ENCODE assay signal across 1 fruit fly cellular context in genomic region chr2L:19799940-19800339, dm6.
TF ChIP-seq lines count a peak whose summit lies in the region.

No protein-coding gene starts in this region.

TF ChIP-seq in whole organism, embryonic, 481 proteins besides CTCF, POLR2A, EP300 and RAD21 (continued from another document):
- no peak for TF ChIP-seq CG30020 (tag; optimal IDR thresholded peaks at IDR 0.05; lab: Kevin White, UChicago)
- TF ChIP-seq CG13424 (tag; optimal IDR thresholded peaks at IDR 0.05; lab: Kevin White, UChicago) = peak; percentile 47
- no peak for TF ChIP-seq sens-2 (GFP tag; IDR thresholded peaks at IDR 0.05; lab: Robert Waterston, UW)
- TF ChIP-seq TFAM (GFP tag; optimal IDR thresholded peaks at IDR 0.05; lab: Kevin White, UChicago) = no peak
- no peak for TF ChIP-seq al (GFP tag; IDR thresholded peaks at IDR 0.05; lab: Robert Waterston, UW)
- TF ChIP-seq dmrt99B (tag; optimal IDR thresholded peaks at IDR 0.05; lab: Kevin White, UChicago) = peak; percentile 59
- no peak for TF ChIP-seq pfk (GFP tag; optimal IDR thresholded peaks at IDR 0.05; lab: Kevin White, UChicago)
- TF ChIP-seq CG2202 (tag; optimal IDR thresholded peaks at IDR 0.05; lab: Kevin White, UChicago) = no peak
- TF ChIP-seq YL-1 (GFP tag; optimal IDR thresholded peaks at IDR 0.05; lab: Kevin White, UChicago) = no peak
- TF ChIP-seq CG2712 (tag; optimal IDR thresholded peaks at IDR 0.05; lab: Kevin White, UChicago) = peak; percentile 50
- no peak for TF ChIP-seq z (GFP tag; IDR thresholded peaks at IDR 0.05; lab: Robert Waterston, UW)
- TF ChIP-seq Asciz (GFP tag; optimal IDR thresholded peaks at IDR 0.05; lab: Kevin White, UChicago) = no peak
- TF ChIP-seq sim (GFP tag; IDR thresholded peaks at IDR 0.05; lab: Robert Waterston, UW) = no peak
- TF ChIP-seq salm (tag; optimal IDR thresholded peaks at IDR 0.05; lab: Kevin White, UChicago) = no peak
- TF ChIP-seq gem (tag; optimal IDR thresholded peaks at IDR 0.05; lab: Kevin White, UChicago) = peak; percentile 56
- TF ChIP-seq Max (GFP tag; optimal IDR thresholded peaks at IDR 0.05; lab: Kevin White, UChicago) = no peak
- no peak for TF ChIP-seq CG14860 (GFP tag; IDR thresholded peaks at IDR 0.05; lab: Robert Waterston, UW; ENCODE audit: partially characterized antibody)
- no peak for TF ChIP-seq CG12104 (GFP tag; optimal IDR thresholded peaks at IDR 0.05; lab: Kevin White, UChicago)
- no peak for TF ChIP-seq Aef1 (GFP tag; IDR thresholded peaks at IDR 0.05; lab: Robert Waterston, UW)
- TF ChIP-seq croc (GFP tag; conservative IDR thresholded peaks at IDR 0.05; lab: Robert Waterston, UW) = no peak
- no peak for TF ChIP-seq sug (tag; optimal IDR thresholded peaks at IDR 0.05; lab: Kevin White, UChicago)
- peak; percentile 4 for TF ChIP-seq Xbp1 (GFP tag; optimal IDR thresholded peaks at IDR 0.05; lab: Kevin White, UChicago)
- TF ChIP-seq crol (GFP tag; IDR thresholded peaks at IDR 0.05; lab: Robert Waterston, UW) = no peak
- TF ChIP-seq D19B (GFP tag; optimal IDR thresholded peaks at IDR 0.05; lab: Kevin White, UChicago) = no peak
- TF ChIP-seq h (optimal IDR thresholded peaks at IDR 0.05; lab: Kevin White, UChicago) = no peak
- TF ChIP-seq az2 (GFP tag; optimal IDR thresholded peaks at IDR 0.05; lab: Kevin White, UChicago) = peak; percentile 6
- no peak for TF ChIP-seq oc (tag; optimal IDR thresholded peaks at IDR 0.05; lab: Kevin White, UChicago)
- TF ChIP-seq dysf (GFP tag; IDR thresholded peaks at IDR 0.05; lab: Robert Waterston, UW) = no peak
- no peak for TF ChIP-seq CG4854 (GFP tag; optimal IDR thresholded peaks at IDR 0.05; lab: Kevin White, UChicago)
- peak; percentile 30 for TF ChIP-seq CG7556 (GFP tag; optimal IDR thresholded peaks at IDR 0.05; lab: Kevin White, UChicago)
- TF ChIP-seq CG17568 (GFP tag; optimal IDR thresholded peaks at IDR 0.05; lab: Kevin White, UChicago) = no peak
- no peak for TF ChIP-seq hb (GFP tag; IDR thresholded peaks at IDR 0.05; lab: Robert Waterston, UW; ENCODE audit: partially characterized antibody)
- TF ChIP-seq Hmr (GFP tag; optimal IDR thresholded peaks at IDR 0.05; lab: Kevin White, UChicago) = peak; percentile 2
- TF ChIP-seq nerfin-2 (GFP tag; IDR thresholded peaks at IDR 0.05; lab: Robert Waterston, UW; ENCODE audit: partially characterized antibody) = no peak
- TF ChIP-seq Side (GFP tag; optimal IDR thresholded peaks at IDR 0.05; lab: Kevin White, UChicago) = no peak
- no peak for TF ChIP-seq CG9727 (GFP tag; optimal IDR thresholded peaks at IDR 0.05; lab: Kevin White, UChicago)
- TF ChIP-seq gsb-n (tag; optimal IDR thresholded peaks at IDR 0.05; lab: Kevin White, UChicago) = no peak
- no peak for TF ChIP-seq HmgZ (tag; optimal IDR thresholded peaks at IDR 0.05; lab: Kevin White, UChicago)
- TF ChIP-seq tll (GFP tag; optimal IDR thresholded peaks at IDR 0.05; lab: Kevin White, UChicago) = no peak
- TF ChIP-seq CG15269 (tag; optimal IDR thresholded peaks at IDR 0.05; lab: Kevin White, UChicago) = peak; percentile 29
- peak; percentile 48 for TF ChIP-seq CG1603 (tag; optimal IDR thresholded peaks at IDR 0.05; lab: Kevin White, UChicago)
- no peak for TF ChIP-seq CG12155 (GFP tag; optimal IDR thresholded peaks at IDR 0.05; lab: Kevin White, UChicago)
- no peak for TF ChIP-seq aop (GFP tag; IDR thresholded peaks at IDR 0.05; lab: Robert Waterston, UW)
- no peak for TF ChIP-seq Doc3 (GFP tag; IDR thresholded peaks at IDR 0.05; lab: Robert Waterston, UW; ENCODE audit: partially characterized antibody)
- TF ChIP-seq PHDP (tag; optimal IDR thresholded peaks at IDR 0.05; lab: Kevin White, UChicago) = peak; percentile 21
- TF ChIP-seq Mrtf (GFP tag; IDR thresholded peaks at IDR 0.05; lab: Robert Waterston, UW) = no peak
- TF ChIP-seq prd (optimal IDR thresholded peaks at IDR 0.05; lab: Kevin White, UChicago) = no peak
- peak; percentile 18; the same call in 1 of the 3 replicates for TF ChIP-seq prd (GFP tag; IDR thresholded peaks at IDR 0.05; lab: Robert Waterston, UW)
- TF ChIP-seq CG8281 (tag; optimal IDR thresholded peaks at IDR 0.05; lab: Kevin White, UChicago) = no peak
- TF ChIP-seq Fer1 (GFP tag; optimal IDR thresholded peaks at IDR 0.05; lab: Kevin White, UChicago) = peak; percentile 29
- TF ChIP-seq CG12219 (GFP tag; optimal IDR thresholded peaks at IDR 0.05; lab: Kevin White, UChicago) = peak; percentile 18
- TF ChIP-seq CG9215 (GFP tag; IDR thresholded peaks at IDR 0.05; lab: Robert Waterston, UW) = 0 out of 2 replicates have a peak, but pooled peaks have one; percentile 9
- 0 out of 3 replicates have a peak, but pooled peaks have one; percentile 15 for TF ChIP-seq gce (GFP tag; IDR thresholded peaks at IDR 0.05; lab: Robert Waterston, UW)
- TF ChIP-seq CG5180 (GFP tag; optimal IDR thresholded peaks at IDR 0.05; lab: Kevin White, UChicago) = no peak
- TF ChIP-seq Tbp (GFP tag; optimal IDR thresholded peaks at IDR 0.05; lab: Kevin White, UChicago) = no peak
- 0 out of 2 replicates have a peak, but pooled peaks have one; percentile 15 for TF ChIP-seq onecut (GFP tag; IDR thresholded peaks at IDR 0.05; lab: Robert Waterston, UW)
- TF ChIP-seq crc (GFP tag; optimal IDR thresholded peaks at IDR 0.05; lab: Kevin White, UChicago) = no peak
- TF ChIP-seq Gsc (GFP tag; IDR thresholded peaks at IDR 0.05; lab: Robert Waterston, UW) = no peak
- no peak for TF ChIP-seq unc-4 (GFP tag; IDR thresholded peaks at IDR 0.05; lab: Robert Waterston, UW; ENCODE audit: partially characterized antibody)
- TF ChIP-seq Ptx1 (GFP tag; IDR thresholded peaks at IDR 0.05; lab: Robert Waterston, UW) = 0 out of 2 replicates have a peak, but pooled peaks have one; percentile 21
- TF ChIP-seq CG17612 (GFP tag; IDR thresholded peaks at IDR 0.05; lab: Robert Waterston, UW) = no peak
- TF ChIP-seq CG7839 (tag; optimal IDR thresholded peaks at IDR 0.05; lab: Kevin White, UChicago) = peak; percentile 54
- TF ChIP-seq CG17328 (GFP tag; IDR thresholded peaks at IDR 0.05; lab: Robert Waterston, UW) = no peak
- no peak for TF ChIP-seq HLH4C (GFP tag; IDR thresholded peaks at IDR 0.05; lab: Robert Waterston, UW; ENCODE audit: partially characterized antibody)
- TF ChIP-seq bbx (GFP tag; IDR thresholded peaks at IDR 0.05; lab: Robert Waterston, UW; ENCODE audit: partially characterized antibody) = no peak
- peak; percentile 26 for TF ChIP-seq CG17385 (GFP tag; optimal IDR thresholded peaks at IDR 0.05; lab: Kevin White, UChicago)
- TF ChIP-seq CG13894 (tag; optimal IDR thresholded peaks at IDR 0.05; lab: Kevin White, UChicago) = no peak
- no peak for TF ChIP-seq CG2199 (GFP tag; IDR thresholded peaks at IDR 0.05; lab: Robert Waterston, UW)
- TF ChIP-seq fd3F (GFP tag; optimal IDR thresholded peaks at IDR 0.05; lab: Kevin White, UChicago) = no peak
- no peak for TF ChIP-seq CG1024 (GFP tag; IDR thresholded peaks at IDR 0.05; lab: Robert Waterston, UW)
- no peak for TF ChIP-seq pnt (GFP tag; optimal IDR thresholded peaks at IDR 0.05; lab: Kevin White, UChicago)
- TF ChIP-seq CG7271 (tag; optimal IDR thresholded peaks at IDR 0.05; lab: Kevin White, UChicago) = no peak
- TF ChIP-seq tap (tag; optimal IDR thresholded peaks at IDR 0.05; lab: Kevin White, UChicago) = peak; percentile 3
- no peak for TF ChIP-seq run (tag; optimal IDR thresholded peaks at IDR 0.05; lab: Kevin White, UChicago)
- TF ChIP-seq ro (GFP tag; IDR thresholded peaks at IDR 0.05; lab: Robert Waterston, UW) = no peak
- TF ChIP-seq Fer3 (tag; optimal IDR thresholded peaks at IDR 0.05; lab: Kevin White, UChicago) = peak; percentile 14
- TF ChIP-seq CG8388 (GFP tag; optimal IDR thresholded peaks at IDR 0.05; lab: Kevin White, UChicago) = peak; percentile 33
- no peak for TF ChIP-seq gfzf (GFP tag; optimal IDR thresholded peaks at IDR 0.05; lab: Kevin White, UChicago)
- TF ChIP-seq D (optimal IDR thresholded peaks at IDR 0.05; lab: Kevin White, UChicago) = no peak
- peak; percentile 22 for TF ChIP-seq D (GFP tag; optimal IDR thresholded peaks at IDR 0.05; lab: Kevin White, UChicago)
- TF ChIP-seq lmd (GFP tag; IDR thresholded peaks at IDR 0.05; lab: Robert Waterston, UW) = no peak
- no peak for TF ChIP-seq NC2α (GFP tag; optimal IDR thresholded peaks at IDR 0.05; lab: Kevin White, UChicago)
- TF ChIP-seq CG11695 (GFP tag; IDR thresholded peaks at IDR 0.05; lab: Robert Waterston, UW) = 0 out of 3 replicates have a peak, but pooled peaks have one; percentile 10
- peak; percentile 11 for TF ChIP-seq CG4424 (GFP tag; optimal IDR thresholded peaks at IDR 0.05; lab: Kevin White, UChicago)
- peak in 1 of 2 experiments; percentile 63 for TF ChIP-seq bsh (GFP tag; optimal IDR thresholded peaks at IDR 0.05; lab: Kevin White, UChicago)
- no peak for TF ChIP-seq ap (GFP tag; IDR thresholded peaks at IDR 0.05; lab: Robert Waterston, UW)
- TF ChIP-seq slp2 (GFP tag; optimal IDR thresholded peaks at IDR 0.05; lab: Kevin White, UChicago) = no peak
- TF ChIP-seq tio (GFP tag; optimal IDR thresholded peaks at IDR 0.05; lab: Kevin White, UChicago) = peak; percentile 24
- TF ChIP-seq Hr51 (GFP tag; optimal IDR thresholded peaks at IDR 0.05; lab: Kevin White, UChicago) = peak in 1 of 2 experiments; percentile 32
- no peak for TF ChIP-seq zfh2 (GFP tag; optimal IDR thresholded peaks at IDR 0.05; lab: Kevin White, UChicago)
- peak; percentile 10 for TF ChIP-seq CG30403 (GFP tag; optimal IDR thresholded peaks at IDR 0.05; lab: Kevin White, UChicago)
- TF ChIP-seq ham (GFP tag; IDR thresholded peaks at IDR 0.05; lab: Robert Waterston, UW) = no peak
- peak; percentile 43 for TF ChIP-seq CG10979 (tag; optimal IDR thresholded peaks at IDR 0.05; lab: Kevin White, UChicago)
- no peak for TF ChIP-seq CG6813 (GFP tag; optimal IDR thresholded peaks at IDR 0.05; lab: Kevin White, UChicago)
- TF ChIP-seq nmo (GFP tag; optimal IDR thresholded peaks at IDR 0.05; lab: Kevin White, UChicago) = peak; percentile 14
- peak; percentile 48 for TF ChIP-seq lab (GFP tag; optimal IDR thresholded peaks at IDR 0.05; lab: Kevin White, UChicago)
- TF ChIP-seq cg (GFP tag; optimal IDR thresholded peaks at IDR 0.05; lab: Kevin White, UChicago) = no peak
- peak; percentile 50 for TF ChIP-seq grau (tag; optimal IDR thresholded peaks at IDR 0.05; lab: Kevin White, UChicago)
- TF ChIP-seq grn (GFP tag; optimal IDR thresholded peaks at IDR 0.05; lab: Kevin White, UChicago) = no peak
- no peak for TF ChIP-seq otp (GFP tag; IDR thresholded peaks at IDR 0.05; lab: Robert Waterston, UW)
- peak; percentile 56 for TF ChIP-seq Xrp1 (GFP tag; IDR thresholded peaks at IDR 0.05; lab: Robert Waterston, UW)
- TF ChIP-seq Pdp1 (GFP tag; optimal IDR thresholded peaks at IDR 0.05; lab: Kevin White, UChicago) = no peak
- no peak for TF ChIP-seq Abd-B (GFP tag; optimal IDR thresholded peaks at IDR 0.05; lab: Kevin White, UChicago)
- TF ChIP-seq CG31441 (GFP tag; IDR thresholded peaks at IDR 0.05; lab: Robert Waterston, UW) = peak; percentile 29; the same call in 1 of the 2 replicates
